Fruit fly (Drosophila melanogaster): ENCODE measurements around the gene Pgcl.

The Pgcl gene

dm6 chrX:425524-425923 lies 11.7 kb downstream of the Pgcl start (continued):
- TF ChIP-seq Sox14 (GFP tag; optimal IDR thresholded peaks at IDR 0.05) = peak; percentile 3
- TF ChIP-seq ss (GFP tag; optimal IDR thresholded peaks at IDR 0.05) = peak; percentile 32 to 39
- TF ChIP-seq Gug (GFP tag; IDR thresholded peaks at IDR 0.05) = no peak
- peak; percentile 41 for TF ChIP-seq CG10669 (GFP tag; optimal IDR thresholded peaks at IDR 0.05)
- TF ChIP-seq CG15336 (GFP tag; IDR thresholded peaks at IDR 0.05) = no peak
- TF ChIP-seq CG11762 (GFP tag; optimal IDR thresholded peaks at IDR 0.05; ENCODE audit: insufficient read depth) = peak; percentile 12
- TF ChIP-seq Sox15 (GFP tag; optimal IDR thresholded peaks at IDR 0.05) = no peak

- TF ChIP-seq fkh (GFP tag; optimal IDR thresholded peaks at IDR 0.05) (peak; percentile 63), CG9139 (GFP tag; optimal IDR thresholded peaks at IDR 0.05) (no peak), OdsH (GFP tag; optimal IDR thresholded peaks at IDR 0.05) (no peak), CG32006 (GFP tag; optimal IDR thresholded peaks at IDR 0.05) (no peak), Hr4 (GFP tag; optimal IDR thresholded peaks at IDR 0.05) (no peak), CG11294 (GFP tag; IDR thresholded peaks at IDR 0.05) (no peak), svp (GFP tag) (peak; percentile 18), Ets96B (tag; optimal IDR thresholded peaks at IDR 0.05) (no peak), CG6854 (GFP tag; optimal IDR thresholded peaks at IDR 0.05) (no peak), fd59A (GFP tag; optimal IDR thresholded peaks at IDR 0.05) (no peak), vri (GFP tag; optimal IDR thresholded peaks at IDR 0.05) (no peak), Eip93F (GFP tag; optimal IDR thresholded peaks at IDR 0.05) (no peak), Lpt (GFP tag; optimal IDR thresholded peaks at IDR 0.05) (no peak), CG34406 (GFP tag; optimal IDR thresholded peaks at IDR 0.05) (no peak), acj6 (GFP tag; optimal IDR thresholded peaks at IDR 0.05) (no peak), Smox (GFP tag; optimal IDR thresholded peaks at IDR 0.05) (no peak), Blimp-1 (GFP tag; optimal IDR thresholded peaks at IDR 0.05) (no peak), CG1621 (tag; optimal IDR thresholded peaks at IDR 0.05) (no peak)
Observed at dm6 chrX:423374-423773, 13.9 kb downstream of the Pgcl start.

dm6 chrX:414352-414751 lies 22.9 kb downstream of the Pgcl start:
- TF ChIP-seq CG31627 (GFP tag; optimal IDR thresholded peaks at IDR 0.05) (no peak), Eip78C (GFP tag) (peak; percentile 38)

- TF ChIP-seq dsx (GFP tag; optimal IDR thresholded peaks at IDR 0.05; ENCODE audit: poor library complexity, severe bottlenecking) (no peak), CG11762 (GFP tag; optimal IDR thresholded peaks at IDR 0.05; ENCODE audit: insufficient read depth) (no peak), CG8632 (GFP tag; optimal IDR thresholded peaks at IDR 0.05) (no peak), CG7368 (GFP tag; optimal IDR thresholded peaks at IDR 0.05) (no peak), Smox (GFP tag; optimal IDR thresholded peaks at IDR 0.05) (no peak), fd59A (GFP tag; optimal IDR thresholded peaks at IDR 0.05) (no peak), Hr38 (GFP tag; optimal IDR thresholded peaks at IDR 0.05) (no peak), CG6163 (GFP tag; IDR thresholded peaks at IDR 0.05) (no peak), dac (GFP tag; optimal IDR thresholded peaks at IDR 0.05) (no peak), CG32006 (GFP tag; optimal IDR thresholded peaks at IDR 0.05) (no peak), CG1621 (tag; optimal IDR thresholded peaks at IDR 0.05) (no peak), Ets96B (tag; optimal IDR thresholded peaks at IDR 0.05) (no peak)
Observed at dm6 chrX:409370-409769, 27.9 kb downstream of the Pgcl start.

dm6 chrX:407455-407854 lies 29.8 kb downstream of the Pgcl start:
- TF ChIP-seq OdsH (GFP tag; optimal IDR thresholded peaks at IDR 0.05) = no peak
- TF ChIP-seq Eip78C (GFP tag) = no peak
- no peak for TF ChIP-seq Gug (GFP tag; IDR thresholded peaks at IDR 0.05)
- no peak for TF ChIP-seq Hr4 (GFP tag; optimal IDR thresholded peaks at IDR 0.05)
- no peak for TF ChIP-seq lz (GFP tag; optimal IDR thresholded peaks at IDR 0.05)
- no peak for TF ChIP-seq Hr38 (GFP tag; optimal IDR thresholded peaks at IDR 0.05)
- TF ChIP-seq CG32006 (GFP tag; optimal IDR thresholded peaks at IDR 0.05) = no peak
- TF ChIP-seq vri (GFP tag; optimal IDR thresholded peaks at IDR 0.05) = no peak
- no peak for TF ChIP-seq fkh (GFP tag; optimal IDR thresholded peaks at IDR 0.05)
- no peak for TF ChIP-seq CG10631 (GFP tag; optimal IDR thresholded peaks at IDR 0.05)
- TF ChIP-seq CG8632 (GFP tag; optimal IDR thresholded peaks at IDR 0.05) = no peak
- no peak for TF ChIP-seq spab (GFP tag; optimal IDR thresholded peaks at IDR 0.05)
- TF ChIP-seq fd59A (GFP tag; optimal IDR thresholded peaks at IDR 0.05) = no peak
- no peak for TF ChIP-seq net (GFP tag; optimal IDR thresholded peaks at IDR 0.05)
- no peak for TF ChIP-seq CG4318 (GFP tag; optimal IDR thresholded peaks at IDR 0.05)
- no peak for TF ChIP-seq CG15336 (GFP tag; IDR thresholded peaks at IDR 0.05)
- no peak for TF ChIP-seq acj6 (GFP tag; optimal IDR thresholded peaks at IDR 0.05)
- no peak for TF ChIP-seq ss (GFP tag; optimal IDR thresholded peaks at IDR 0.05)
